ENCODE assay signal across 1 fruit fly cellular context in the genomic region with DNA sequence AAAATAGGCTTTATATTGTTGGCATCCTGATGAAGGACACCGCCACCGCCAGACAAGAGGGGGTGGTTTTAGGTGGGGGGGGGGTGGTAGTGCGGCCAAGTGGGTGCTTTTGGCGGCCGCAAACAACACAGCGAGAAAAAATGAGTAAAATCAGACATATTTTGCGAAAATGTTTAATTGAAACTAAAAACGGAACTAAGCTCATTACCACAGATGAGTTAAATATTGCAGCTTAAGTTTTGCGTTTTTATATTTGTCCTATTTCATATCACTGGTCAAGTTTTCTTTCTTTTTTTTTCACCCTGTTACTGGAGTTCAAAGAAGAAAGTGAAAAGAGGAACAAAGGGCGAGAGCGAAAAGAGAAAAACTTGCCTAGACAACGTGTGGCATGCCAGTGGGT.
TF ChIP-seq lines count a peak whose summit lies in the region.

No protein-coding gene starts in this region.

TF ChIP-seq in whole organism, embryonic, 481 proteins besides CTCF, POLR2A, EP300 and RAD21 (continued from another document and continues in another):
- TF ChIP-seq gsb-n (tag; optimal IDR thresholded peaks at IDR 0.05; lab: Kevin White, UChicago) (peak; percentile 59), gcm (GFP tag; optimal IDR thresholded peaks at IDR 0.05; lab: Kevin White, UChicago) (peak; percentile 27), CG9876 (GFP tag; optimal IDR thresholded peaks at IDR 0.05; lab: Kevin White, UChicago) (peak; percentile 9), ttk (GFP tag; IDR thresholded peaks at IDR 0.05; lab: Robert Waterston, UW) (peak; percentile 62; the same call in 1 of the 2 replicates), gsb (GFP tag; IDR thresholded peaks at IDR 0.05; lab: Robert Waterston, UW) (no peak), CG12769 (tag; optimal IDR thresholded peaks at IDR 0.05; lab: Kevin White, UChicago) (peak; percentile 52), Bgb (GFP tag; IDR thresholded peaks at IDR 0.05; lab: Robert Waterston, UW; ENCODE audit: partially characterized antibody) (no peak), kay (GFP tag; optimal IDR thresholded peaks at IDR 0.05; lab: Kevin White, UChicago) (no peak), CG7745 (tag; optimal IDR thresholded peaks at IDR 0.05; lab: Kevin White, UChicago) (no peak), CG1602 (GFP tag; optimal IDR thresholded peaks at IDR 0.05; lab: Kevin White, UChicago) (peak; percentile 36), ash1 (GFP tag; optimal IDR thresholded peaks at IDR 0.05; lab: Kevin White, UChicago) (no peak), sens-2 (GFP tag; IDR thresholded peaks at IDR 0.05; lab: Robert Waterston, UW) (peak; percentile 54), seq (GFP tag; IDR thresholded peaks at IDR 0.05; lab: Robert Waterston, UW) (peak; percentile 67; the same call in 1 of the 2 replicates), CG32767 (GFP tag; IDR thresholded peaks at IDR 0.05; lab: Robert Waterston, UW) (peak; percentile 59; the same call in 1 of the 2 replicates), CG6689 (GFP tag; IDR thresholded peaks at IDR 0.05; lab: Robert Waterston, UW) (peak; percentile 80), vfl (GFP tag; optimal IDR thresholded peaks at IDR 0.05; lab: Kevin White, UChicago) (no peak), tgo (GFP tag; IDR thresholded peaks at IDR 0.05; lab: Robert Waterston, UW) (peak; percentile 64), Ravus (GFP tag; IDR thresholded peaks at IDR 0.05; lab: Robert Waterston, UW) (no peak), grn (GFP tag; optimal IDR thresholded peaks at IDR 0.05; lab: Kevin White, UChicago) (no peak), jing (GFP tag; optimal IDR thresholded peaks at IDR 0.05; lab: Kevin White, UChicago) (peak; percentile 16), dimm (GFP tag; IDR thresholded peaks at IDR 0.05; lab: Robert Waterston, UW) (peak; percentile 43; the same call in 1 of the 2 replicates), CG4617 (GFP tag; optimal IDR thresholded peaks at IDR 0.05; lab: Kevin White, UChicago; ENCODE audit: borderline replicate concordance) (peak; percentile 9), Gug (GFP tag; IDR thresholded peaks at IDR 0.05; lab: Robert Waterston, UW) (peak; percentile 47; the same call in 1 of the 4 replicates), ap (GFP tag; IDR thresholded peaks at IDR 0.05; lab: Robert Waterston, UW) (peak; percentile 60), toy (GFP tag; IDR thresholded peaks at IDR 0.05; lab: Robert Waterston, UW) (no peak), tin (GFP tag; optimal IDR thresholded peaks at IDR 0.05; lab: Kevin White, UChicago) (peak; percentile 68), Hey (tag; optimal IDR thresholded peaks at IDR 0.05; lab: Kevin White, UChicago) (peak; percentile 0), CG34376 (GFP tag; optimal IDR thresholded peaks at IDR 0.05; lab: Kevin White, UChicago) (peak; percentile 28), CG8281 (tag; optimal IDR thresholded peaks at IDR 0.05; lab: Kevin White, UChicago) (peak; percentile 18), amos (GFP tag; IDR thresholded peaks at IDR 0.05; lab: Robert Waterston, UW; ENCODE audit: partially characterized antibody) (no peak), CG10431 (GFP tag; optimal IDR thresholded peaks at IDR 0.05; lab: Kevin White, UChicago) (no peak), Taf1 (GFP tag; IDR thresholded peaks at IDR 0.05; lab: Robert Waterston, UW) (0 out of 2 replicates have a peak, but pooled peaks have one; percentile 21), CG12236 (GFP tag; optimal IDR thresholded peaks at IDR 0.05; lab: Kevin White, UChicago) (no peak), Blimp-1 (GFP tag; optimal IDR thresholded peaks at IDR 0.05; lab: Kevin White, UChicago) (peak; percentile 81), Adf1 (GFP tag; IDR thresholded peaks at IDR 0.05; lab: Robert Waterston, UW) (no peak), CG14860 (GFP tag; IDR thresholded peaks at IDR 0.05; lab: Robert Waterston, UW; ENCODE audit: partially characterized antibody) (no peak), CG10366 (GFP tag; IDR thresholded peaks at IDR 0.05; lab: Robert Waterston, UW) (peak; percentile 74), CrebB (tag; optimal IDR thresholded peaks at IDR 0.05; lab: Kevin White, UChicago) (peak; percentile 46), CG6254 (GFP tag; optimal IDR thresholded peaks at IDR 0.05; lab: Kevin White, UChicago) (peak; percentile 59), ewg (GFP tag; optimal IDR thresholded peaks at IDR 0.05; lab: Kevin White, UChicago) (peak; percentile 59), Ets65A (GFP tag; lab: Kevin White, UChicago) (peak; percentile 93), CG3726 (GFP tag; IDR thresholded peaks at IDR 0.05; lab: Robert Waterston, UW) (no peak), jigr1 (GFP tag; IDR thresholded peaks at IDR 0.05; lab: Robert Waterston, UW) (no peak), jumu (GFP tag; optimal IDR thresholded peaks at IDR 0.05; lab: Kevin White, UChicago) (peak; percentile 54), trem (tag; optimal IDR thresholded peaks at IDR 0.05; lab: Kevin White, UChicago) (peak; percentile 37), Dip2 (GFP tag; IDR thresholded peaks at IDR 0.05; lab: Robert Waterston, UW) (no peak), row (GFP tag; IDR thresholded peaks at IDR 0.05; lab: Robert Waterston, UW) (peak; percentile 85), Nf-YA (GFP tag; IDR thresholded peaks at IDR 0.05; lab: Robert Waterston, UW) (peak; percentile 16; the same call in 1 of the 2 replicates), cwo (GFP tag; optimal IDR thresholded peaks at IDR 0.05; lab: Kevin White, UChicago) (peak; percentile 67), CG9727 (GFP tag; optimal IDR thresholded peaks at IDR 0.05; lab: Kevin White, UChicago) (peak; percentile 68), Awh (GFP tag; IDR thresholded peaks at IDR 0.05; lab: Robert Waterston, UW) (0 out of 2 replicates have a peak, but pooled peaks have one; percentile 61), Spps (tag; optimal IDR thresholded peaks at IDR 0.05; lab: Kevin White, UChicago) (peak; percentile 13), HmgD (GFP tag; optimal IDR thresholded peaks at IDR 0.05; lab: Kevin White, UChicago) (no peak), vnd (GFP tag; IDR thresholded peaks at IDR 0.05; lab: Robert Waterston, UW; ENCODE audit: partially characterized antibody) (no peak), gcm2 (GFP tag; optimal IDR thresholded peaks at IDR 0.05; lab: Kevin White, UChicago) (no peak), Gsc (GFP tag; IDR thresholded peaks at IDR 0.05; lab: Robert Waterston, UW) (0 out of 2 replicates have a peak, but pooled peaks have one; percentile 30), Side (GFP tag; optimal IDR thresholded peaks at IDR 0.05; lab: Kevin White, UChicago) (peak; percentile 63), fd3F (GFP tag; optimal IDR thresholded peaks at IDR 0.05; lab: Kevin White, UChicago) (peak; percentile 36), CG11085 (GFP tag; IDR thresholded peaks at IDR 0.05; lab: Robert Waterston, UW) (peak; percentile 40; the same call in 1 of the 2 replicates), CG2678 (tag; optimal IDR thresholded peaks at IDR 0.05; lab: Kevin White, UChicago) (peak; percentile 84), zf30C (GFP tag; optimal IDR thresholded peaks at IDR 0.05; lab: Kevin White, UChicago) (peak; percentile 21), exex (tag; optimal IDR thresholded peaks at IDR 0.05; lab: Kevin White, UChicago) (peak; percentile 31), gfzf (GFP tag; optimal IDR thresholded peaks at IDR 0.05; lab: Kevin White, UChicago) (no peak), CG6813 (GFP tag; optimal IDR thresholded peaks at IDR 0.05; lab: Kevin White, UChicago) (peak; percentile 71), nmo (GFP tag; optimal IDR thresholded peaks at IDR 0.05; lab: Kevin White, UChicago) (peak; percentile 71), al (GFP tag; IDR thresholded peaks at IDR 0.05; lab: Robert Waterston, UW) (peak; percentile 24; the same call in 1 of the 2 replicates), zen2 (GFP tag; IDR thresholded peaks at IDR 0.05; lab: Robert Waterston, UW; ENCODE audit: partially characterized antibody) (no peak), cas (GFP tag; IDR thresholded peaks at IDR 0.05; lab: Robert Waterston, UW) (no peak), wek (GFP tag; optimal IDR thresholded peaks at IDR 0.05; lab: Kevin White, UChicago) (peak; percentile 1), az2 (GFP tag; optimal IDR thresholded peaks at IDR 0.05; lab: Kevin White, UChicago) (peak; percentile 58), CG7963 (GFP tag; IDR thresholded peaks at IDR 0.05; lab: Robert Waterston, UW; ENCODE audit: partially characterized antibody) (no peak), CG9215 (GFP tag; IDR thresholded peaks at IDR 0.05; lab: Robert Waterston, UW) (peak; percentile 66), ssp (GFP tag; IDR thresholded peaks at IDR 0.05; lab: Robert Waterston, UW) (peak; percentile 50; the same call in 1 of the 2 replicates), CG14014 (GFP tag; IDR thresholded peaks at IDR 0.05; lab: Robert Waterston, UW) (peak; percentile 75), CG1024 (GFP tag; IDR thresholded peaks at IDR 0.05; lab: Robert Waterston, UW) (peak; percentile 43; the same call in 1 of the 2 replicates), cato (GFP tag; optimal IDR thresholded peaks at IDR 0.05; lab: Kevin White, UChicago; ENCODE audit: borderline replicate concordance) (no peak), Dbx (GFP tag; IDR thresholded peaks at IDR 0.05; lab: Robert Waterston, UW) (peak; percentile 49; the same call in 1 of the 3 replicates), psq (GFP tag; optimal IDR thresholded peaks at IDR 0.05; lab: Kevin White, UChicago) (peak; percentile 49), CG13123 (GFP tag; optimal IDR thresholded peaks at IDR 0.05; lab: Kevin White, UChicago) (peak; percentile 5), Abd-B (GFP tag; optimal IDR thresholded peaks at IDR 0.05; lab: Kevin White, UChicago) (peak; percentile 47), CG5180 (GFP tag; optimal IDR thresholded peaks at IDR 0.05; lab: Kevin White, UChicago) (peak; percentile 26), CG17612 (GFP tag; IDR thresholded peaks at IDR 0.05; lab: Robert Waterston, UW) (no peak), CG8478 (optimal IDR thresholded peaks at IDR 0.05; lab: Kevin White, UChicago) (no peak), CG13624 (GFP tag; optimal IDR thresholded peaks at IDR 0.05; lab: Kevin White, UChicago) (peak; percentile 40), CG7372 (GFP tag; IDR thresholded peaks at IDR 0.05; lab: Robert Waterston, UW) (peak; percentile 54; the same call in 1 of the 2 replicates), prd (optimal IDR thresholded peaks at IDR 0.05; lab: Kevin White, UChicago) (no peak), prd (GFP tag; IDR thresholded peaks at IDR 0.05; lab: Robert Waterston, UW) (peak; percentile 81), btn (GFP tag; optimal IDR thresholded peaks at IDR 0.05; lab: Kevin White, UChicago) (peak; percentile 21), CG10959 (GFP tag; IDR thresholded peaks at IDR 0.05; lab: Robert Waterston, UW) (no peak), CG15011 (GFP tag; optimal IDR thresholded peaks at IDR 0.05; lab: Kevin White, UChicago) (peak; percentile 61), CG12391 (tag; optimal IDR thresholded peaks at IDR 0.05; lab: Kevin White, UChicago) (peak; percentile 75), Stat92E (GFP tag; optimal IDR thresholded peaks at IDR 0.05; lab: Kevin White, UChicago) (no peak), dysf (GFP tag; IDR thresholded peaks at IDR 0.05; lab: Robert Waterston, UW) (peak; percentile 79), fru (optimal IDR thresholded peaks at IDR 0.05; lab: Kevin White, UChicago) (no peak), hkb (optimal IDR thresholded peaks at IDR 0.05; lab: Kevin White, UChicago) (no peak), hkb (GFP tag; IDR thresholded peaks at IDR 0.05; lab: Robert Waterston, UW) (peak; percentile 84), salm (tag; optimal IDR thresholded peaks at IDR 0.05; lab: Kevin White, UChicago) (peak; percentile 40), CG17829 (tag; optimal IDR thresholded peaks at IDR 0.05; lab: Kevin White, UChicago) (peak; percentile 58), ken (GFP tag; IDR thresholded peaks at IDR 0.05; lab: Robert Waterston, UW) (peak; percentile 59; the same call in 2 of the 3 replicates), vvl (GFP tag; IDR thresholded peaks at IDR 0.05; lab: Robert Waterston, UW) (peak; percentile 85), Aef1 (GFP tag; IDR thresholded peaks at IDR 0.05; lab: Robert Waterston, UW) (peak; percentile 66; the same call in 2 of the 3 replicates), sug (tag; optimal IDR thresholded peaks at IDR 0.05; lab: Kevin White, UChicago) (no peak), PHDP (tag; optimal IDR thresholded peaks at IDR 0.05; lab: Kevin White, UChicago) (peak; percentile 72), CG1792 (GFP tag; optimal IDR thresholded peaks at IDR 0.05; lab: Kevin White, UChicago) (peak; percentile 16), Bteb2 (GFP tag; optimal IDR thresholded peaks at IDR 0.05; lab: Kevin White, UChicago) (peak; percentile 47), Dip3 (GFP tag; optimal IDR thresholded peaks at IDR 0.05; lab: Kevin White, UChicago) (no peak), CG15269 (tag; optimal IDR thresholded peaks at IDR 0.05; lab: Kevin White, UChicago) (peak; percentile 67), CG11723 (GFP tag; optimal IDR thresholded peaks at IDR 0.05; lab: Kevin White, UChicago) (peak; percentile 14), Nf-YC (tag; optimal IDR thresholded peaks at IDR 0.05; lab: Kevin White, UChicago) (no peak), Dp (GFP tag; optimal IDR thresholded peaks at IDR 0.05; lab: Kevin White, UChicago) (no peak), fu2 (GFP tag; optimal IDR thresholded peaks at IDR 0.05; lab: Kevin White, UChicago) (peak; percentile 60), CG1603 (tag; optimal IDR thresholded peaks at IDR 0.05; lab: Kevin White, UChicago) (peak; percentile 58), CG10267 (tag; optimal IDR thresholded peaks at IDR 0.05; lab: Kevin White, UChicago) (peak; percentile 54), CG32772 (GFP tag; IDR thresholded peaks at IDR 0.05; lab: Robert Waterston, UW) (peak; percentile 66; the same call in 1 of the 2 replicates), Hsf (GFP tag; optimal IDR thresholded peaks at IDR 0.05; lab: Kevin White, UChicago) (peak; percentile 56), CG12942 (GFP tag; optimal IDR thresholded peaks at IDR 0.05; lab: Kevin White, UChicago) (peak; percentile 62), Sox100B (GFP tag; optimal IDR thresholded peaks at IDR 0.05; lab: Kevin White, UChicago) (peak; percentile 60), CG3163 (GFP tag; optimal IDR thresholded peaks at IDR 0.05; lab: Kevin White, UChicago) (peak; percentile 11), Chrac-16 (GFP tag; optimal IDR thresholded peaks at IDR 0.05; lab: Kevin White, UChicago) (peak; percentile 49), CG42726 (GFP tag; IDR thresholded peaks at IDR 0.05; lab: Robert Waterston, UW; ENCODE audit: partially characterized antibody) (no peak), peb (GFP tag; IDR thresholded peaks at IDR 0.05; lab: Robert Waterston, UW) (peak; percentile 32; the same call in 1 of the 2 replicates), CG1647 (GFP tag; optimal IDR thresholded peaks at IDR 0.05; lab: Kevin White, UChicago) (no peak), pzg (GFP tag; optimal IDR thresholded peaks at IDR 0.05; lab: Kevin White, UChicago) (no peak), CG31441 (GFP tag; IDR thresholded peaks at IDR 0.05; lab: Robert Waterston, UW) (peak; percentile 71), Hmx (GFP tag; optimal IDR thresholded peaks at IDR 0.05; lab: Kevin White, UChicago) (no peak)
